Worm (Caenorhabditis elegans) whole organism, L4 larva: Measurements from ENCODE around the gene C07C7.3.

ENCODE experiments used
- D1046.2 ChIP-seq: fragments of 200-800 bp; sonication (Bioruptor generic); IDR thresholded peaks from 2 replicates; pipeline ENCODE4 v1.3.6; 2022; ENCODE audit warnings: missing genetic modification characterization, missing compliant biosample characterization
- F10B5.3 ChIP-seq: sonication (generic microtip); optimal IDR thresholded peaks from 2 replicates; lab custom pipeline; 2016; ENCODE audit warnings: mild to moderate bottlenecking, missing genetic modification characterization, missing compliant biosample characterization
- F37D6.2 ChIP-seq: sonication (generic microtip); optimal IDR thresholded peaks from 2 replicates; lab custom pipeline; 2016; ENCODE audit warnings: mild to moderate bottlenecking, missing genetic modification characterization, missing compliant biosample characterization
- F49E8.2 ChIP-seq: sonication (generic microtip); optimal IDR thresholded peaks from 2 replicates; lab custom pipeline; 2016; ENCODE audit warnings: missing compliant biosample characterization, mild to moderate bottlenecking, missing genetic modification characterization, borderline replicate concordance
- T26A8.4 ChIP-seq: fragments of 200-800 bp; sonication (Bioruptor generic); IDR thresholded peaks from 2 replicates; pipeline ENCODE4 v1.3.6; 2022; ENCODE audit warnings: missing genetic modification characterization, missing compliant biosample characterization
- Y105C5A.15 ChIP-seq: fragments of 200-800 bp; sonication (Bioruptor generic); IDR thresholded peaks from 2 replicates; pipeline ENCODE4 v1.3.6; 2022; ENCODE audit warnings: missing genetic modification characterization, missing compliant biosample characterization
- Y75B8A.6 ChIP-seq: fragments of 200-800 bp; sonication (Bioruptor generic); IDR thresholded peaks from 2 replicates; pipeline ENCODE4 v1.3.6; 2022; ENCODE audit warnings: missing genetic modification reagents, missing genetic modification characterization, missing compliant biosample characterization
- ZK337.2 ChIP-seq: fragments of 200-800 bp; sonication (Bioruptor generic); IDR thresholded peaks from 2 replicates; pipeline ENCODE4 v1.3.6; 2022; ENCODE audit warnings: missing genetic modification reagents, missing genetic modification characterization, missing compliant biosample characterization
- attf-4 ChIP-seq: sonication (generic microtip); optimal IDR thresholded peaks from 3 replicates; lab custom pipeline; 2017; ENCODE audit warnings: missing biosample characterization, missing genetic modification characterization
- ceh-20 ChIP-seq: fragments of 200-800 bp; sonication (Bioruptor generic); IDR thresholded peaks from 2 replicates; pipeline ENCODE4 v1.3.6; 2022; ENCODE audit warnings: missing genetic modification reagents, missing genetic modification characterization, missing compliant biosample characterization
- ceh-28 ChIP-seq: fragments of 150-350 bp; optimal IDR thresholded peaks from 2 replicates; lab custom pipeline; 2014; ENCODE audit warnings: missing biosample characterization, missing genetic modification reagents, missing genetic modification characterization
- ceh-32 ChIP-seq: sonication (generic microtip); optimal IDR thresholded peaks from 2 replicates; lab custom pipeline; 2016; ENCODE audit warnings: mild to moderate bottlenecking, missing genetic modification characterization, missing compliant biosample characterization; ENCODE audit not compliant: poor library complexity
- ceh-44 ChIP-seq: fragments of 200-800 bp; sonication (Bioruptor generic); IDR thresholded peaks from 2 replicates; pipeline ENCODE4 v1.3.6; 2022; ENCODE audit warnings: missing genetic modification reagents, missing genetic modification characterization, missing compliant biosample characterization
- daf-12 ChIP-seq: fragments of 150-350 bp; optimal IDR thresholded peaks from 2 replicates; lab custom pipeline; 2014; ENCODE audit warnings: missing biosample characterization, missing genetic modification reagents, missing genetic modification characterization
- daf-19 ChIP-seq: fragments of 200-800 bp; sonication (Bioruptor generic); conservative IDR thresholded peaks from 2 replicates; pipeline ENCODE4 v1.3.6; 2022; ENCODE audit warnings: missing genetic modification characterization, missing compliant biosample characterization
- dmd-6 ChIP-seq: fragments of 200-800 bp; sonication (Bioruptor generic); IDR thresholded peaks from 2 replicates; pipeline ENCODE4 v1.3.6; 2022; ENCODE audit warnings: missing genetic modification reagents, missing genetic modification characterization, missing compliant biosample characterization
- dmd-8 ChIP-seq: fragments of 200-800 bp; sonication (Bioruptor generic); IDR thresholded peaks from 2 replicates; pipeline ENCODE4 v1.3.6; 2022; ENCODE audit warnings: missing genetic modification characterization, missing compliant biosample characterization
- duxl-1 ChIP-seq: sonication (generic microtip); optimal IDR thresholded peaks from 2 replicates; lab custom pipeline; 2016; ENCODE audit warnings: mild to moderate bottlenecking, missing genetic modification characterization, moderate library complexity, missing compliant biosample characterization; ENCODE audit not compliant: poor library complexity
- egl-27 ChIP-seq: sonication (generic microtip); optimal IDR thresholded peaks from 3 replicates; lab custom pipeline; 2017; ENCODE audit warnings: missing biosample characterization, missing genetic modification reagents, missing genetic modification characterization
- gei-8 ChIP-seq: fragments of 200-800 bp; sonication (Bioruptor generic); optimal IDR thresholded peaks from 2 replicates; lab custom pipeline; 2018; ENCODE audit warnings: mild to moderate bottlenecking, missing genetic modification characterization, missing compliant biosample characterization
- hif-1 ChIP-seq, 2 experiments: sonication (generic microtip); optimal IDR thresholded peaks; 2 replicates each; lab custom pipeline; 2016 to 2017; ENCODE audit warnings: missing compliant biosample characterization in 2 of 2, missing genetic modification characterization in 2 of 2, missing genetic modification reagents in 2 of 2, missing genotype in 2 of 2, mild to moderate bottlenecking in 1 of 2
- jun-1 ChIP-seq: fragments of 150-350 bp; optimal IDR thresholded peaks from 2 replicates; lab custom pipeline; 2014; ENCODE audit warnings: missing biosample characterization, missing genetic modification reagents, missing genetic modification characterization
- lim-7 ChIP-seq: fragments of 200-800 bp; sonication (Bioruptor generic); IDR thresholded peaks from 2 replicates; pipeline ENCODE4 v1.3.6; 2022; ENCODE audit warnings: missing genetic modification characterization, missing compliant biosample characterization
- lin-13 ChIP-seq: fragments of 150-350 bp; optimal IDR thresholded peaks from 2 replicates; lab custom pipeline; 2014; ENCODE audit warnings: missing biosample characterization, missing genetic modification reagents, missing genetic modification characterization
- lin-15B ChIP-seq: fragments of 150-350 bp; sonication (generic microtip); optimal IDR thresholded peaks from 3 replicates; lab custom pipeline; 2014; ENCODE audit warnings: missing biosample characterization, missing genetic modification characterization
- lin-38 ChIP-seq: fragments of 200-800 bp; sonication (Bioruptor generic); IDR thresholded peaks from 2 replicates; pipeline ENCODE4 v1.3.6; 2022; ENCODE audit warnings: missing genetic modification reagents, missing genetic modification characterization, missing compliant biosample characterization
- lin-39 ChIP-seq: fragments of 150-350 bp; optimal IDR thresholded peaks from 2 replicates; lab custom pipeline; 2014; ENCODE audit warnings: missing biosample characterization, missing genetic modification reagents, missing genetic modification characterization
- lir-3 ChIP-seq: sonication (generic microtip); optimal IDR thresholded peaks from 2 replicates; lab custom pipeline; 2016; ENCODE audit warnings: mild to moderate bottlenecking, missing genetic modification characterization, missing compliant biosample characterization
- lsy-2 ChIP-seq, 2 experiments: fragments of 150-350 bp in 1 of 2; sonication (generic microtip) in 1 of 2; optimal IDR thresholded peaks; 2 replicates each; lab custom pipeline; 2014 to 2017; ENCODE audit warnings: missing biosample characterization in 2 of 2, missing genetic modification characterization in 2 of 2
- madf-5 ChIP-seq, 2 experiments: fragments of 200-800 bp; sonication (Bioruptor generic); IDR thresholded peaks; 2 replicates each; pipeline ENCODE4 v1.3.6; 2022; ENCODE audit warnings: missing compliant biosample characterization in 2 of 2, missing genetic modification characterization in 2 of 2
- mdl-1 ChIP-seq, 2 experiments: fragments of 150-350 bp in 1 of 2; sonication (generic microtip) in 1 of 2; optimal IDR thresholded peaks; 2 replicates each; lab custom pipeline; 2014 to 2017; ENCODE audit warnings: missing biosample characterization in 2 of 2, missing genetic modification characterization in 2 of 2
- nhr-10 ChIP-seq: fragments of 150-350 bp; optimal IDR thresholded peaks from 2 replicates; lab custom pipeline; 2014; ENCODE audit warnings: missing biosample characterization, missing genetic modification characterization
- nhr-11 ChIP-seq: fragments of 150-350 bp; optimal IDR thresholded peaks from 2 replicates; lab custom pipeline; 2014; ENCODE audit warnings: missing biosample characterization, missing genetic modification characterization
- nhr-111 ChIP-seq: fragments of 200-800 bp; sonication (Bioruptor generic); optimal IDR thresholded peaks from 2 replicates; lab custom pipeline; 2018; ENCODE audit warnings: mild to moderate bottlenecking, missing genetic modification characterization, missing compliant biosample characterization
- nhr-41 ChIP-seq: fragments of 200-800 bp; sonication (Bioruptor generic); IDR thresholded peaks from 2 replicates; pipeline ENCODE4 v1.3.6; 2022; ENCODE audit warnings: missing genetic modification reagents, missing genetic modification characterization, missing compliant biosample characterization
- nhr-48 ChIP-seq: sonication (generic microtip); optimal IDR thresholded peaks from 2 replicates; lab custom pipeline; 2016; ENCODE audit warnings: mild to moderate bottlenecking, missing genetic modification characterization, missing compliant biosample characterization
- nhr-76 ChIP-seq: fragments of 150-350 bp; optimal IDR thresholded peaks from 2 replicates; lab custom pipeline; 2014; ENCODE audit warnings: missing biosample characterization, missing genetic modification characterization
- nhr-77 ChIP-seq: fragments of 150-350 bp; optimal IDR thresholded peaks from 2 replicates; lab custom pipeline; 2014; ENCODE audit warnings: missing biosample characterization, missing genetic modification characterization
- pha-4 ChIP-seq, 2 experiments: fragments of 150-350 bp in 1 of 2; fragments of 200-800 bp in 1 of 2; sonication (Bioruptor generic) in 1 of 2; IDR thresholded peaks in 1 of 2; optimal IDR thresholded peaks in 1 of 2; 2 replicates each; pipeline versions ENCODE4 v1.3.6 to Lab custom; 2014 to 2022; ENCODE audit warnings: missing genetic modification characterization in 2 of 2, missing genetic modification reagents in 2 of 2, missing biosample characterization in 1 of 2, missing compliant biosample characterization in 1 of 2
- rbr-2 ChIP-seq: sonication (generic microtip); optimal IDR thresholded peaks from 2 replicates; lab custom pipeline; 2016; ENCODE audit warnings: missing genotype, missing genetic modification characterization, missing compliant biosample characterization
- sdz-12 ChIP-seq: fragments of 200-800 bp; sonication (Bioruptor generic); optimal IDR thresholded peaks from 2 replicates; lab custom pipeline; 2018; ENCODE audit warnings: mild to moderate bottlenecking, missing genetic modification characterization, missing compliant biosample characterization
- skn-1 ChIP-seq: fragments of 150-350 bp; optimal IDR thresholded peaks from 2 replicates; lab custom pipeline; 2014; ENCODE audit warnings: missing biosample characterization, missing genetic modification characterization
- snpc-4 ChIP-seq: fragments of 150-350 bp; optimal IDR thresholded peaks from 2 replicates; lab custom pipeline; 2014; ENCODE audit warnings: missing biosample characterization, missing genetic modification characterization
- spr-1 ChIP-seq: sonication (generic microtip); optimal IDR thresholded peaks from 2 replicates; lab custom pipeline; 2016; ENCODE audit warnings: mild to moderate bottlenecking, missing genetic modification characterization, missing compliant biosample characterization
- tag-97 ChIP-seq: fragments of 200-800 bp; sonication (Bioruptor generic); IDR thresholded peaks from 2 replicates; pipeline ENCODE4 v1.3.6; 2022; ENCODE audit warnings: missing genetic modification characterization, missing compliant biosample characterization
- unc-62 ChIP-seq, 3 experiments: fragments of 150-350 bp in 1 of 3; sonication (generic microtip); optimal IDR thresholded peaks in 2 of 3; peaks in 1 of 3; 1 replicate in 1 of 3; 2 replicates in 2 of 3; lab custom pipeline; 2014 to 2017; ENCODE audit warnings: missing biosample characterization in 3 of 3, missing genetic modification characterization in 3 of 3, missing genetic modification reagents in 3 of 3, missing genotype in 1 of 3
- vab-7 ChIP-seq: fragments of 200-800 bp; sonication (Bioruptor generic); IDR thresholded peaks from 2 replicates; pipeline ENCODE4 v1.3.6; 2022; ENCODE audit warnings: missing genetic modification reagents, missing genetic modification characterization, missing compliant biosample characterization
- zfp-2 ChIP-seq: sonication (generic microtip); optimal IDR thresholded peaks from 2 replicates; lab custom pipeline; 2016; ENCODE audit warnings: mild to moderate bottlenecking, missing genetic modification characterization, missing compliant biosample characterization
- zip-11 ChIP-seq: fragments of 200-800 bp; sonication (Bioruptor generic); IDR thresholded peaks from 2 replicates; pipeline ENCODE4 v1.3.6; 2022; ENCODE audit warnings: missing genetic modification characterization, missing compliant biosample characterization
- zip-2 ChIP-seq: fragments of 150-350 bp; optimal IDR thresholded peaks from 2 replicates; lab custom pipeline; 2014; ENCODE audit warnings: missing biosample characterization, missing genetic modification characterization
- ztf-11 ChIP-seq: fragments of 150-350 bp; optimal IDR thresholded peaks from 2 replicates; lab custom pipeline; 2014; ENCODE audit warnings: missing biosample characterization, missing genetic modification characterization

C07C7.3 gene

DNA sequence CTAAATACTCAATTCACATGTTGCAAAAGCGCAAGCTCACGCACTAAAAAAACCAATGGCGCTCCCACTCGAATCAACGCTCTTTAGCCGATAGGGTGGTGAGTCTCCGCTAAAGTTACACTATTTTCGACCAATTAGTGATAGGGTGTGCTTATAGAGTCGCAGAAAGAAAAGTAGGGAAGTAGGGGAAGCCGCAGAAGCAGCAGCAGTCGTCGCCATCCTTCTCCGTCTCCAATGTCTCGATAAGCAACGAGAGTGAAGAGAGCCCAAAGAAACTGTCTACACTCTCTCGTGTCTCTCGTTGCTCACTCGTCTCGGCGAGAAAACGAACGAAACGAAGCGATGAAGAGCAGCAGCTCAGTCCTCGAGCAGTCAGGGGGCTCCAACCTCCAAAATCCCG is 30.9 kb downstream of the C07C7.3 start (continued):
- TF ChIP-seq ceh-20 (GFP tag; lab: Robert Waterston, UW) (peak; percentile 77; the same call in 1 of the 2 replicates), mdl-1 (tag; optimal IDR thresholded peaks at IDR 0.05; lab: Kevin White, UChicago) (peak in 1 of 2 experiments; percentile 45), attf-4 (tag; lab: Kevin White, UChicago) (no peak), lsy-2 (tag; optimal IDR thresholded peaks at IDR 0.05; lab: Kevin White, UChicago) (peak in 1 of 2 experiments; percentile 63), T26A8.4 (GFP tag; lab: Robert Waterston, UW) (no peak), spr-1 (no peak), madf-5 (GFP tag; IDR thresholded peaks at IDR 0.05; lab: Robert Waterston, UW) (no peak), egl-27 (tag; lab: Kevin White, UChicago) (no peak), lin-15B (tag; lab: Kevin White, UChicago) (no peak), Y75B8A.6 (no peak), duxl-1 (peak; percentile 18), hif-1 (tag; optimal IDR thresholded peaks at IDR 0.05; lab: Kevin White, UChicago) (peak in 1 of 2 experiments; percentile 69), sdz-12 (GFP tag; lab: Kevin White, UChicago) (no peak), D1046.2 (no peak), Y105C5A.15 (GFP tag; lab: Robert Waterston, UW) (no peak), snpc-4 (tag; lab: Kevin White, UChicago) (no peak), daf-12 (tag; lab: Kevin White, UChicago) (no peak), zfp-2 (tag; lab: Kevin White, UChicago) (no peak), lir-3 (tag; lab: Kevin White, UChicago) (no peak), lin-38 (no peak), tag-97 (no peak), ztf-11 (tag; lab: Kevin White, UChicago) (no peak), dmd-6 (GFP tag; lab: Robert Waterston, UW) (peak; percentile 71), lin-13 (GFP tag; lab: Kevin White, UChicago) (peak; percentile 23), nhr-48 (tag; lab: Kevin White, UChicago) (no peak), nhr-76 (tag; lab: Kevin White, UChicago) (no peak), lim-7 (GFP tag; lab: Robert Waterston, UW) (0 out of 2 replicates have a peak, but pooled peaks have one; percentile 5), F37D6.2 (tag; lab: Kevin White, UChicago) (peak; percentile 16), rbr-2 (tag; lab: Kevin White, UChicago) (peak; percentile 21), F49E8.2 (tag; lab: Kevin White, UChicago) (no peak), nhr-111 (no peak), ceh-32 (no peak), zip-11 (GFP tag; lab: Robert Waterston, UW) (no peak), F10B5.3 (tag; lab: Kevin White, UChicago) (no peak), unc-62 (GFP tag; optimal IDR thresholded peaks at IDR 0.05 in 1 of 2; lab: Kevin White, UChicago) (peak in 1 of 2 experiments; percentile 14), unc-62 (tag; optimal IDR thresholded peaks at IDR 0.05; lab: Kevin White, UChicago) (no peak), nhr-41 (GFP tag; lab: Robert Waterston, UW) (no peak), ceh-28 (tag; lab: Kevin White, UChicago) (no peak), pha-4 (GFP tag; IDR thresholded peaks at IDR 0.05; lab: Robert Waterston, UW) (peak; percentile 60), pha-4 (tag; optimal IDR thresholded peaks at IDR 0.05; lab: Kevin White, UChicago) (peak; percentile 83), ceh-44 (GFP tag; lab: Robert Waterston, UW) (no peak), skn-1 (no peak), nhr-10 (tag; lab: Kevin White, UChicago) (no peak), nhr-77 (tag; lab: Kevin White, UChicago) (no peak), gei-8 (GFP tag; lab: Kevin White, UChicago) (no peak), ZK337.2 (no peak), vab-7 (peak; percentile 52; the same call in 1 of the 2 replicates), dmd-8 (GFP tag; lab: Robert Waterston, UW) (no peak), nhr-11 (tag; lab: Kevin White, UChicago) (peak; percentile 73), lin-39 (no peak), daf-19 (GFP tag; lab: Robert Waterston, UW) (no peak), zip-2 (tag; lab: Kevin White, UChicago) (no peak), jun-1 (peak; percentile 41)
